Worm (Caenorhabditis elegans) whole organism, young adult: ENCODE measurements around the gene H38K22.9.

ENCODE experiments used
- C06A6.2 ChIP-seq: fragments of 200-800 bp; sonication (Bioruptor generic); conservative IDR thresholded peaks from 2 replicates; pipeline ENCODE4 v1.3.6; 2022; ENCODE audit warnings: missing genetic modification characterization, missing compliant biosample characterization
- C17E4.6 ChIP-seq: fragments of 200-800 bp; sonication (Bioruptor generic); IDR thresholded peaks from 2 replicates; pipeline ENCODE4 v1.3.6; 2022; ENCODE audit warnings: missing genetic modification reagents, missing genetic modification characterization, missing compliant biosample characterization
- D2030.7 ChIP-seq: fragments of 200-800 bp; sonication (Bioruptor generic); IDR thresholded peaks from 2 replicates; pipeline ENCODE4 v1.3.6; 2022; ENCODE audit warnings: missing genetic modification reagents, missing genetic modification characterization, missing compliant biosample characterization
- F23B12.7 ChIP-seq: sonication (generic microtip); optimal IDR thresholded peaks from 2 replicates; lab custom pipeline; 2017; ENCODE audit warnings: missing genetic modification characterization, mild to moderate bottlenecking, missing compliant biosample characterization, antibody characterized with exemption, moderate library complexity; ENCODE audit not compliant: insufficient read depth
- F33H1.4 ChIP-seq: fragments of 200-800 bp; sonication (Bioruptor generic); IDR thresholded peaks from 2 replicates; pipeline ENCODE4 v1.3.6; 2022; ENCODE audit warnings: missing genetic modification reagents, missing genetic modification characterization, missing compliant biosample characterization
- F52B5.7 ChIP-seq: sonication (generic microtip); optimal IDR thresholded peaks from 2 replicates; lab custom pipeline; 2016; ENCODE audit warnings: mild to moderate bottlenecking, missing genetic modification characterization, missing compliant biosample characterization
- F57C9.4 ChIP-seq: sonication (generic microtip); optimal IDR thresholded peaks from 2 replicates; lab custom pipeline; 2017; ENCODE audit warnings: mild to moderate bottlenecking, missing genetic modification characterization, missing compliant biosample characterization
- T07F8.4 ChIP-seq: sonication (generic microtip); optimal IDR thresholded peaks from 2 replicates; lab custom pipeline; 2016; ENCODE audit warnings: mild to moderate bottlenecking, missing genetic modification characterization, moderate library complexity, missing compliant biosample characterization
- Y53G8AR.9 ChIP-seq: fragments of 200-800 bp; sonication (Bioruptor generic); conservative IDR thresholded peaks from 2 replicates; pipeline ENCODE4 v1.3.6; 2022; ENCODE audit warnings: missing genetic modification reagents, missing genetic modification characterization, missing compliant biosample characterization
- Y56A3A.18 ChIP-seq: fragments of 200-800 bp; sonication (Bioruptor generic); IDR thresholded peaks from 2 replicates; pipeline ENCODE4 v1.3.6; 2022; ENCODE audit warnings: missing genetic modification reagents, missing genetic modification characterization, missing compliant biosample characterization
- aptf-3 ChIP-seq: fragments of 200-800 bp; sonication (Bioruptor generic); IDR thresholded peaks from 2 replicates; pipeline ENCODE4 v1.3.6; 2022; ENCODE audit warnings: missing genetic modification characterization, missing compliant biosample characterization
- athp-1 ChIP-seq: sonication (generic microtip); optimal IDR thresholded peaks from 2 replicates; lab custom pipeline; 2017; ENCODE audit warnings: mild to moderate bottlenecking, missing genetic modification characterization, missing compliant biosample characterization
- cebp-2 ChIP-seq: fragments of 200-800 bp; sonication (Bioruptor generic); IDR thresholded peaks from 2 replicates; pipeline ENCODE4 v1.3.6; 2022; ENCODE audit warnings: missing genetic modification characterization, missing compliant biosample characterization
- ceh-79 ChIP-seq: sonication (generic microtip); optimal IDR thresholded peaks from 2 replicates; lab custom pipeline; 2017; ENCODE audit warnings: mild to moderate bottlenecking, missing genetic modification characterization, missing compliant biosample characterization
- chd-7 ChIP-seq: sonication (generic microtip); optimal IDR thresholded peaks from 2 replicates; lab custom pipeline; 2016; ENCODE audit warnings: mild to moderate bottlenecking, missing genetic modification characterization, moderate library complexity, missing compliant biosample characterization
- dox-1 ChIP-seq: fragments of 200-800 bp; sonication (Bioruptor generic); IDR thresholded peaks from 2 replicates; pipeline ENCODE4 v1.3.6; 2022; ENCODE audit warnings: missing genetic modification reagents, missing genetic modification characterization, missing compliant biosample characterization
- dpl-1 ChIP-seq: fragments of 150-350 bp; optimal IDR thresholded peaks from 2 replicates; lab custom pipeline; 2014; ENCODE audit warnings: missing biosample characterization, missing genetic modification reagents, missing genetic modification characterization
- egl-44 ChIP-seq: fragments of 200-800 bp; sonication (Bioruptor generic); IDR thresholded peaks from 2 replicates; pipeline ENCODE4 v1.3.6; 2022; ENCODE audit warnings: missing genetic modification reagents, missing genetic modification characterization, missing compliant biosample characterization
- ets-4 ChIP-seq: fragments of 200-800 bp; sonication (Bioruptor generic); optimal IDR thresholded peaks from 2 replicates; lab custom pipeline; 2018; ENCODE audit warnings: mild to moderate bottlenecking, missing genetic modification characterization, missing compliant biosample characterization
- fkh-3 ChIP-seq: sonication (generic microtip); optimal IDR thresholded peaks from 2 replicates; lab custom pipeline; 2016; ENCODE audit warnings: mild to moderate bottlenecking, missing genetic modification characterization, missing compliant biosample characterization
- hlh-12 ChIP-seq: sonication (generic microtip); optimal IDR thresholded peaks from 2 replicates; lab custom pipeline; 2016; ENCODE audit warnings: missing genetic modification characterization, missing compliant biosample characterization
- hmg-1.2 ChIP-seq: fragments of 200-800 bp; sonication (Bioruptor generic); IDR thresholded peaks from 2 replicates; pipeline ENCODE4 v1.3.6; 2022; ENCODE audit warnings: missing genetic modification reagents, missing genetic modification characterization, missing compliant biosample characterization
- hsf-1 ChIP-seq: fragments of 200-800 bp; sonication (Bioruptor generic); IDR thresholded peaks from 2 replicates; pipeline ENCODE4 v1.3.6; 2022; ENCODE audit warnings: missing genetic modification reagents, missing genetic modification characterization, missing compliant biosample characterization
- lag-1 ChIP-seq: fragments of 200-800 bp; sonication (Bioruptor generic); IDR thresholded peaks from 2 replicates; pipeline ENCODE4 v1.3.6; 2022; ENCODE audit warnings: missing genetic modification reagents, missing genetic modification characterization, missing compliant biosample characterization
- let-607 ChIP-seq, 2 experiments: fragments of 200-800 bp in 1 of 2; sonication (Bioruptor generic) in 1 of 2; sonication (generic microtip) in 1 of 2; optimal IDR thresholded peaks; 2 replicates each; lab custom pipeline; 2016 to 2018; ENCODE audit warnings: mild to moderate bottlenecking in 2 of 2, missing compliant biosample characterization in 2 of 2, missing genetic modification characterization in 2 of 2, moderate library complexity in 2 of 2, missing genotype in 1 of 2
- lin-26 ChIP-seq: fragments of 200-800 bp; sonication (Bioruptor generic); IDR thresholded peaks from 2 replicates; pipeline ENCODE4 v1.3.6; 2022; ENCODE audit warnings: missing genetic modification reagents, missing genetic modification characterization, missing compliant biosample characterization
- lin-35 ChIP-seq, 3 experiments: fragments of 150-350 bp in 2 of 3; sonication (generic microtip) in 1 of 3; optimal IDR thresholded peaks; 2 replicates each; lab custom pipeline; 2014 to 2018; ENCODE audit warnings: missing biosample characterization in 3 of 3, missing genetic modification characterization in 3 of 3, missing genetic modification reagents in 3 of 3
- lin-40 ChIP-seq: sonication (generic microtip); optimal IDR thresholded peaks from 2 replicates; lab custom pipeline; 2016; ENCODE audit warnings: missing genetic modification characterization, mild to moderate bottlenecking, missing compliant biosample characterization, missing genotype, missing genetic modification reagents
- lin-54 ChIP-seq: fragments of 200-800 bp; sonication (Bioruptor generic); optimal IDR thresholded peaks from 2 replicates; lab custom pipeline; 2018; ENCODE audit warnings: mild to moderate bottlenecking, missing genetic modification characterization, missing compliant biosample characterization
- lir-1 ChIP-seq: fragments of 200-800 bp; sonication (Bioruptor generic); conservative IDR thresholded peaks from 2 replicates; pipeline ENCODE4 v1.3.6; 2022; ENCODE audit warnings: missing genetic modification reagents, missing genetic modification characterization, missing compliant biosample characterization
- lsl-1 ChIP-seq: fragments of 200-800 bp; sonication (Bioruptor generic); optimal IDR thresholded peaks from 2 replicates; lab custom pipeline; 2018; ENCODE audit warnings: mild to moderate bottlenecking, missing genetic modification characterization, moderate library complexity, missing compliant biosample characterization
- lsy-27 ChIP-seq: sonication (generic microtip); optimal IDR thresholded peaks from 2 replicates; lab custom pipeline; 2017; ENCODE audit warnings: missing genetic modification characterization, mild to moderate bottlenecking, missing compliant biosample characterization, antibody characterized with exemption, missing genotype, borderline replicate concordance; ENCODE audit not compliant: insufficient read depth
- madf-3 ChIP-seq: fragments of 200-800 bp; sonication (Bioruptor generic); IDR thresholded peaks from 2 replicates; pipeline ENCODE4 v1.3.6; 2022; ENCODE audit warnings: missing genetic modification reagents, missing genetic modification characterization, missing compliant biosample characterization
- mcd-1 ChIP-seq: fragments of 200-800 bp; sonication (Bioruptor generic); IDR thresholded peaks from 2 replicates; pipeline ENCODE4 v1.3.6; 2022; ENCODE audit warnings: missing genetic modification reagents, missing genetic modification characterization, missing compliant biosample characterization
- mel-28 ChIP-seq: sonication (generic microtip); optimal IDR thresholded peaks from 2 replicates; lab custom pipeline; 2016; ENCODE audit warnings: borderline replicate concordance, mild to moderate bottlenecking, missing genetic modification characterization, missing compliant biosample characterization
- nfya-2 ChIP-seq: fragments of 200-800 bp; sonication (Bioruptor generic); IDR thresholded peaks from 2 replicates; pipeline ENCODE4 v1.3.6; 2022; ENCODE audit warnings: missing genetic modification reagents, missing genetic modification characterization, missing compliant biosample characterization
- nfyb-1 ChIP-seq: fragments of 200-800 bp; sonication (Bioruptor generic); IDR thresholded peaks from 2 replicates; pipeline ENCODE4 v1.3.6; 2022; ENCODE audit warnings: missing genetic modification reagents, missing genetic modification characterization, missing compliant biosample characterization
- pbrm-1 ChIP-seq: fragments of 200-800 bp; sonication (Bioruptor generic); IDR thresholded peaks from 2 replicates; pipeline ENCODE4 v1.3.6; 2022; ENCODE audit warnings: missing genetic modification reagents, missing genetic modification characterization, missing compliant biosample characterization
- sdz-38 ChIP-seq: sonication (generic microtip); optimal IDR thresholded peaks from 2 replicates; lab custom pipeline; 2016; ENCODE audit warnings: missing genotype, missing genetic modification characterization, missing compliant biosample characterization
- sea-2 ChIP-seq: fragments of 200-800 bp; sonication (Bioruptor generic); IDR thresholded peaks from 2 replicates; pipeline ENCODE4 v1.3.6; 2022; ENCODE audit warnings: missing genetic modification characterization, missing compliant biosample characterization
- sptf-2 ChIP-seq: fragments of 200-800 bp; sonication (Bioruptor generic); optimal IDR thresholded peaks from 2 replicates; lab custom pipeline; 2018; ENCODE audit warnings: mild to moderate bottlenecking, missing genetic modification characterization, missing compliant biosample characterization
- tbp1 ChIP-seq: fragments of 200-800 bp; sonication (Bioruptor generic); optimal IDR thresholded peaks from 2 replicates; lab custom pipeline; 2018; ENCODE audit warnings: mild to moderate bottlenecking, missing genetic modification characterization, missing compliant biosample characterization
- tbx-9 ChIP-seq: sonication (generic microtip); optimal IDR thresholded peaks from 2 replicates; lab custom pipeline; 2016; ENCODE audit warnings: borderline replicate concordance, missing genetic modification characterization, inconsistent platforms, missing compliant biosample characterization
- xnd-1 ChIP-seq: sonication (generic microtip); optimal IDR thresholded peaks from 2 replicates; lab custom pipeline; 2016; ENCODE audit warnings: missing genotype, missing genetic modification reagents, missing genetic modification characterization, missing compliant biosample characterization
- zim-3 ChIP-seq: sonication (generic microtip); optimal IDR thresholded peaks from 2 replicates; lab custom pipeline; 2017; ENCODE audit warnings: mild to moderate bottlenecking, missing genetic modification characterization, moderate library complexity, missing compliant biosample characterization
- ztf-6 ChIP-seq: fragments of 200-800 bp; sonication (Bioruptor generic); IDR thresholded peaks from 2 replicates; pipeline ENCODE4 v1.3.6; 2022; ENCODE audit warnings: missing genetic modification reagents, missing genetic modification characterization, missing compliant biosample characterization

H38K22.9 gene

DNA sequence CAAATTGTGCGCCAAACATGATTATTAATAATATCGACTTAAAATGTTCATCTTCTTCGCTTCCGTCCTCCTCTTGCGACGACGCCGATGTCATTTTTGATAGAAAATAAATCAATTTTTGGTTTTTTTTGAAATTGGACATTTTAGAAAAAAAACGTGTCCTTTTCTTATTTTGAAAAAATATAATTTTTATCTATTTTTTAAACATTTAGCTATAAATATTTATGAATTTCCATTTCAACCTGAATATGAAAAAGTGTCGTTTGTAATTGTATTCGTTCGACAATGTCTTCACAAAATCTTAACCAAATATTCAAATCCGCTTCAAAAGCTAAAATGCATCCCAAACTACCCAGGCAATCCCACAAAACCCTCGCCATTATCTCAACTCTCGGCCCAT, 36.6 kb upstream of the H38K22.9 start, which contains the start of gene R10E4.3:
TSS of gene R10E4.3 (minus strand) at position 101 of the 400 bp plus-strand sequence.
- no peak for TF ChIP-seq ztf-6 (GFP tag; lab: Robert Waterston, UW)
- TF ChIP-seq F57C9.4 (tag; lab: Kevin White, UChicago): no peak
- TF ChIP-seq pbrm-1 (GFP tag; lab: Robert Waterston, UW): no peak
- no peak for TF ChIP-seq lag-1 (GFP tag; lab: Robert Waterston, UW)
- no peak for TF ChIP-seq C17E4.6 (GFP tag; lab: Robert Waterston, UW)
- no peak for TF ChIP-seq Y56A3A.18 (GFP tag; lab: Robert Waterston, UW)
- TF ChIP-seq mel-28 (tag; lab: Kevin White, UChicago): no peak
- TF ChIP-seq aptf-3 (GFP tag; lab: Robert Waterston, UW): no peak
- no peak for TF ChIP-seq nfyb-1 (GFP tag; lab: Robert Waterston, UW)
- TF ChIP-seq lsl-1 (GFP tag; lab: Kevin White, UChicago): no peak
- no peak for TF ChIP-seq mcd-1 (GFP tag; lab: Robert Waterston, UW)
- TF ChIP-seq lin-54: no peak
- no peak for TF ChIP-seq lin-35 (GFP tag; optimal IDR thresholded peaks at IDR 0.05; lab: Kevin White, UChicago)
- no peak for TF ChIP-seq Y53G8AR.9 (GFP tag; lab: Robert Waterston, UW)

DNA sequence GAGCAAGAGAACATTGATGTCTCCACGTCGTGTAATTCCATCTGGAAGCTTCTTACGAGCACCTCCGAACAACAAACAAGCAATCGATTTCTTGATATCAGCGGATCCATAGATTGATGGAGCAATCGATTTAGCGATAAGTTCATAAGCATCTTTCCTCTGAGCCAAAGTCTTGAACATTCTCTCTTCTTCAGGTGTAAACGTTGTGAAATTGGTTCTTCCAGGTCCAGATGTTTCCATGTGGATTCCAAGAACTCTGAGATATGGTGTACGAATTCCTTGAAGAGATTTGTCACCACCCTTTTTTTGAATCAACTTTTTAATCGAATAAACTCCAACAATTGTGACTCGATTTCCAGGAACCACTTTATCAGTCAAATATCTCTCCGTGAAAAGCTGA, 34.0 kb upstream of the H38K22.9 start:
- TF ChIP-seq sdz-38: no peak
- no peak for TF ChIP-seq lin-26 (GFP tag; lab: Robert Waterston, UW)
- no peak for TF ChIP-seq tbx-9 (tag; lab: Kevin White, UChicago)
- no peak for TF ChIP-seq nfya-2 (GFP tag; lab: Robert Waterston, UW)
- no peak for TF ChIP-seq hsf-1 (GFP tag; lab: Robert Waterston, UW)

DNA sequence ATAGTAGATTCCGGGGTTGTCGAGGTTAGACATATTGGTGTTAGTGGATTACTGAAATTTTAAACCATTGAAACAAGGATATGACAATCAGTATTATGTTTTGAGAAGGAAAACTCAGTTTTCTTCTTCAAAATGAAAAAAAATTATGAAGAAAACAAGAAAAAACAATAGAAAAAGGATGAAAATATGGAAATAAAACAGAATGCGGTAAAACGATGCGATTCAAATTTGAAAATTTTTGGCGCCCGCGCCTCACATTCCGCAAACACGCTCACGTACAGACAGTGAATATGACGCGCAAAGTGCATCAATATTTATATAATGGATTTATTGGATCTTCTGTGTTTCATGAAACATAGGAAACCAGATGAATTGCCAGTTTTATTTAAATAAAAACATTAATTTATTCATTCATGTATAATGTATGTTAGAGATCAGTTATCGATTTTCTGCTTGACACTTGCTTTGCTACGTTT, 32.7 kb upstream of the H38K22.9 start, which contains the start of gene mcm-5:
TSS of gene mcm-5 (minus strand) at position 51 of the 476 bp plus-strand sequence.
- TF ChIP-seq fkh-3 (tag; lab: Kevin White, UChicago) (no peak), ets-4 (no peak), tbp1 (GFP tag; lab: Kevin White, UChicago) (peak; percentile 19), dpl-1 (peak; percentile 89), F33H1.4 (GFP tag; lab: Robert Waterston, UW) (peak; percentile 60), F52B5.7 (tag; lab: Kevin White, UChicago) (no peak), hmg-1.2 (GFP tag; lab: Robert Waterston, UW) (peak; percentile 39; the same call in 1 of the 2 replicates), sptf-2 (GFP tag; lab: Kevin White, UChicago) (no peak), athp-1 (tag; lab: Kevin White, UChicago) (no peak), ztf-6 (GFP tag; lab: Robert Waterston, UW) (no peak), dox-1 (GFP tag; lab: Robert Waterston, UW) (no peak), sea-2 (no peak), ceh-79 (tag; lab: Kevin White, UChicago) (no peak), egl-44 (GFP tag; lab: Robert Waterston, UW) (no peak), C06A6.2 (GFP tag; lab: Robert Waterston, UW) (no peak), chd-7 (tag; lab: Kevin White, UChicago) (no peak), lin-40 (tag; lab: Kevin White, UChicago) (no peak), lir-1 (GFP tag; lab: Robert Waterston, UW) (no peak), hlh-12 (tag; lab: Kevin White, UChicago) (no peak), tbx-9 (tag; lab: Kevin White, UChicago) (no peak), F23B12.7 (tag; lab: Kevin White, UChicago) (no peak), D2030.7 (GFP tag; lab: Robert Waterston, UW) (peak; percentile 74; the same call in 1 of the 2 replicates), xnd-1 (tag; lab: Kevin White, UChicago) (peak; percentile 59), let-607 (tag; optimal IDR thresholded peaks at IDR 0.05; lab: Kevin White, UChicago) (no peak), madf-3 (GFP tag; lab: Robert Waterston, UW) (peak; percentile 85), lsy-27 (tag; lab: Kevin White, UChicago) (no peak), T07F8.4 (tag; lab: Kevin White, UChicago) (no peak), cebp-2 (no peak), zim-3 (tag; lab: Kevin White, UChicago) (no peak)
